Worm (Caenorhabditis elegans) whole organism, mixed stage, embryonic: ENCODE measurements around the gene W07E6.5.

Experiments
- bed-3 ChIP-seq: fragments of 200-800 bp; sonication (Bioruptor generic); optimal IDR thresholded peaks from 3 replicates; lab custom pipeline; 2018; ENCODE audit warnings: mild to moderate bottlenecking, missing genetic modification characterization, moderate library complexity, missing compliant biosample characterization
- blmp-1 ChIP-seq: fragments of 150-350 bp; optimal IDR thresholded peaks from 2 replicates; lab custom pipeline; 2014; ENCODE audit warnings: missing biosample characterization, missing genetic modification characterization
- ceh-39 ChIP-seq: fragments of 150-350 bp; optimal IDR thresholded peaks from 2 replicates; lab custom pipeline; 2014; ENCODE audit warnings: missing biosample characterization, missing genetic modification characterization
- ceh-43 ChIP-seq: fragments of 200-800 bp; sonication (Bioruptor generic); optimal IDR thresholded peaks from 2 replicates; lab custom pipeline; 2018; ENCODE audit warnings: mild to moderate bottlenecking, missing genetic modification characterization, moderate library complexity, missing compliant biosample characterization
- ceh-83 ChIP-seq: fragments of 200-800 bp; sonication (Bioruptor generic); optimal IDR thresholded peaks from 2 replicates; lab custom pipeline; 2018; ENCODE audit warnings: mild to moderate bottlenecking, missing genetic modification characterization, missing compliant biosample characterization
- cnd-1 ChIP-seq: fragments of 200-800 bp; sonication (Bioruptor generic); optimal IDR thresholded peaks from 2 replicates; lab custom pipeline; 2018; ENCODE audit warnings: mild to moderate bottlenecking, missing genetic modification characterization, missing compliant biosample characterization
- drap-1 ChIP-seq: fragments of 200-800 bp; sonication (Bioruptor generic); optimal IDR thresholded peaks from 3 replicates; lab custom pipeline; 2018; ENCODE audit warnings: mild to moderate bottlenecking, missing genetic modification characterization, missing compliant biosample characterization
- elt-1 ChIP-seq: sonication (generic microtip); optimal IDR thresholded peaks from 2 replicates; lab custom pipeline; 2017; ENCODE audit warnings: missing genetic modification characterization, mild to moderate bottlenecking, missing compliant biosample characterization, antibody characterized with exemption, moderate library complexity, borderline replicate concordance; ENCODE audit not compliant: insufficient read depth
- flh-1 ChIP-seq: fragments of 200-800 bp; sonication (Bioruptor generic); optimal IDR thresholded peaks from 2 replicates; lab custom pipeline; 2018; ENCODE audit warnings: mild to moderate bottlenecking, missing genetic modification characterization, moderate library complexity, missing compliant biosample characterization
- ham-2 ChIP-seq: fragments of 200-800 bp; sonication (Bioruptor generic); optimal IDR thresholded peaks from 2 replicates; lab custom pipeline; 2018; ENCODE audit warnings: mild to moderate bottlenecking, missing genetic modification characterization, missing compliant biosample characterization
- hlh-1 ChIP-seq: fragments of 150-350 bp; optimal IDR thresholded peaks from 2 replicates; lab custom pipeline; 2014; ENCODE audit warnings: missing biosample characterization, missing genetic modification reagents, missing genetic modification characterization
- lin-13 ChIP-seq: fragments of 150-350 bp; optimal IDR thresholded peaks from 2 replicates; lab custom pipeline; 2014; ENCODE audit warnings: missing biosample characterization, missing genetic modification characterization
- lin-32 ChIP-seq: fragments of 200-800 bp; sonication (Bioruptor generic); optimal IDR thresholded peaks from 2 replicates; lab custom pipeline; 2018; ENCODE audit warnings: mild to moderate bottlenecking, missing genetic modification characterization, missing compliant biosample characterization
- lsy-2 ChIP-seq: fragments of 150-350 bp; optimal IDR thresholded peaks from 2 replicates; lab custom pipeline; 2014; ENCODE audit warnings: missing biosample characterization, missing genetic modification characterization
- mab-5 ChIP-seq: fragments of 150-350 bp; optimal IDR thresholded peaks from 2 replicates; lab custom pipeline; 2014; ENCODE audit warnings: missing biosample characterization, missing genetic modification characterization
- mep-1 ChIP-seq: fragments of 150-350 bp; optimal IDR thresholded peaks from 2 replicates; lab custom pipeline; 2017; ENCODE audit warnings: missing biosample characterization, missing genetic modification reagents, missing genetic modification characterization, inconsistent platforms
- mls-2 ChIP-seq: sonication (generic microtip); optimal IDR thresholded peaks from 2 replicates; lab custom pipeline; 2016; ENCODE audit warnings: mild to moderate bottlenecking, missing genetic modification characterization, moderate library complexity, missing compliant biosample characterization
- nhr-12 ChIP-seq: fragments of 150-350 bp; optimal IDR thresholded peaks from 2 replicates; lab custom pipeline; 2014; ENCODE audit warnings: missing biosample characterization, missing genetic modification characterization
- nhr-2 ChIP-seq: fragments of 150-350 bp; optimal IDR thresholded peaks from 2 replicates; lab custom pipeline; 2014; ENCODE audit warnings: missing biosample characterization, missing genetic modification characterization
- nhr-28 ChIP-seq: fragments of 150-350 bp; optimal IDR thresholded peaks from 2 replicates; lab custom pipeline; 2014; ENCODE audit warnings: missing biosample characterization, missing genetic modification characterization
- nhr-76 ChIP-seq: sonication (generic microtip); optimal IDR thresholded peaks from 2 replicates; lab custom pipeline; 2017; ENCODE audit warnings: missing biosample characterization, missing genetic modification characterization
- sem-2 ChIP-seq: fragments of 200-800 bp; sonication (Bioruptor generic); optimal IDR thresholded peaks from 2 replicates; lab custom pipeline; 2018; ENCODE audit warnings: mild to moderate bottlenecking, missing genetic modification characterization, missing compliant biosample characterization
- snpc-4 ChIP-seq: fragments of 150-350 bp; optimal IDR thresholded peaks from 2 replicates; lab custom pipeline; 2014; ENCODE audit warnings: missing biosample characterization, missing genetic modification characterization
- sptf-1 ChIP-seq: sonication (generic microtip); optimal IDR thresholded peaks from 2 replicates; lab custom pipeline; 2017; ENCODE audit warnings: mild to moderate bottlenecking, missing genetic modification characterization, moderate library complexity, missing compliant biosample characterization
- tbx-8 ChIP-seq: fragments of 200-800 bp; sonication (Bioruptor generic); optimal IDR thresholded peaks from 2 replicates; lab custom pipeline; 2018; ENCODE audit warnings: mild to moderate bottlenecking, missing genetic modification characterization, moderate library complexity, missing compliant biosample characterization
- unc-120 ChIP-seq: sonication (generic microtip); optimal IDR thresholded peaks from 2 replicates; lab custom pipeline; 2017; ENCODE audit warnings: missing genetic modification characterization, missing compliant biosample characterization; ENCODE audit not compliant: poor library complexity, severe bottlenecking
- unc-39 ChIP-seq: fragments of 150-350 bp; optimal IDR thresholded peaks from 2 replicates; lab custom pipeline; 2014; ENCODE audit warnings: missing biosample characterization, missing genetic modification characterization
- unc-62 ChIP-seq: fragments of 150-350 bp; optimal IDR thresholded peaks from 2 replicates; lab custom pipeline; 2014; ENCODE audit warnings: missing biosample characterization, missing genetic modification reagents, missing genetic modification characterization
- zip-8 ChIP-seq: fragments of 150-350 bp; optimal IDR thresholded peaks from 2 replicates; lab custom pipeline; 2014; ENCODE audit warnings: missing biosample characterization, missing genetic modification characterization
- ztf-11 ChIP-seq: fragments of 150-350 bp; optimal IDR thresholded peaks from 2 replicates; lab custom pipeline; 2014; ENCODE audit warnings: missing biosample characterization, missing genetic modification characterization

Gene W07E6.5

ce11 chrII:509230-509629 lies 35.9 kb downstream of the W07E6.5 start, which contains the start of gene srh-105:
TSS of gene srh-105 (minus strand) at chrII:509330.
- TF ChIP-seq lin-32 (GFP tag; lab: Kevin White, UChicago) (no peak), nhr-28 (tag; lab: Kevin White, UChicago) (no peak), cnd-1 (no peak), mep-1 (tag; lab: Kevin White, UChicago) (no peak), ceh-83 (no peak), bed-3 (no peak), unc-62 (GFP tag; lab: Kevin White, UChicago) (no peak), ceh-39 (tag; lab: Kevin White, UChicago) (no peak), blmp-1 (tag; lab: Kevin White, UChicago) (no peak), mab-5 (no peak), tbx-8 (GFP tag; lab: Kevin White, UChicago) (no peak), flh-1 (GFP tag; lab: Kevin White, UChicago) (no peak), ham-2 (GFP tag; lab: Kevin White, UChicago) (no peak), unc-39 (tag; lab: Kevin White, UChicago) (no peak), zip-8 (no peak), elt-1 (no peak), hlh-1 (tag; lab: Kevin White, UChicago) (no peak), unc-120 (tag; lab: Kevin White, UChicago) (no peak)

ce11 chrII:511968-512367 lies 38.7 kb downstream of the W07E6.5 start:
- TF ChIP-seq elt-1 (no peak), bed-3 (no peak), nhr-2 (tag; lab: Kevin White, UChicago) (no peak), lsy-2 (tag; lab: Kevin White, UChicago) (no peak), sem-2 (GFP tag; lab: Kevin White, UChicago) (no peak), unc-120 (tag; lab: Kevin White, UChicago) (no peak), lin-13 (no peak), blmp-1 (tag; lab: Kevin White, UChicago) (no peak), ceh-39 (tag; lab: Kevin White, UChicago) (no peak), snpc-4 (no peak), lin-32 (GFP tag; lab: Kevin White, UChicago) (no peak)

ce11 chrII:512630-513029 lies 39.3 kb downstream of the W07E6.5 start:
- TF ChIP-seq bed-3: no peak
- TF ChIP-seq zip-8: no peak
- no peak for TF ChIP-seq mls-2 (tag; lab: Kevin White, UChicago)
- TF ChIP-seq lin-32 (GFP tag; lab: Kevin White, UChicago): no peak
- no peak for TF ChIP-seq nhr-76 (tag; lab: Kevin White, UChicago)
- TF ChIP-seq nhr-2 (tag; lab: Kevin White, UChicago): no peak
- no peak for TF ChIP-seq ceh-43 (GFP tag; lab: Kevin White, UChicago)
- TF ChIP-seq hlh-1 (tag; lab: Kevin White, UChicago): no peak
- no peak for TF ChIP-seq sptf-1 (tag; lab: Kevin White, UChicago)
- TF ChIP-seq nhr-12 (tag; lab: Kevin White, UChicago): no peak
- no peak for TF ChIP-seq lsy-2 (tag; lab: Kevin White, UChicago)
- TF ChIP-seq unc-120 (tag; lab: Kevin White, UChicago): no peak
- TF ChIP-seq unc-39 (tag; lab: Kevin White, UChicago): no peak
- no peak for TF ChIP-seq drap-1
- no peak for TF ChIP-seq mab-5
- no peak for TF ChIP-seq nhr-28 (tag; lab: Kevin White, UChicago)
- no peak for TF ChIP-seq lin-13
- TF ChIP-seq ztf-11 (tag; lab: Kevin White, UChicago): no peak
- TF ChIP-seq unc-62 (GFP tag; lab: Kevin White, UChicago): no peak
- no peak for TF ChIP-seq mep-1 (tag; lab: Kevin White, UChicago)

- TF ChIP-seq flh-1 (GFP tag; lab: Kevin White, UChicago): no peak
- no peak for TF ChIP-seq nhr-28 (tag; lab: Kevin White, UChicago)
- no peak for TF ChIP-seq mab-5
- no peak for TF ChIP-seq ceh-39 (tag; lab: Kevin White, UChicago)
- no peak for TF ChIP-seq unc-62 (GFP tag; lab: Kevin White, UChicago)
- TF ChIP-seq tbx-8 (GFP tag; lab: Kevin White, UChicago): no peak
- TF ChIP-seq lin-13: no peak
- no peak for TF ChIP-seq sem-2 (GFP tag; lab: Kevin White, UChicago)
- no peak for TF ChIP-seq snpc-4
- no peak for TF ChIP-seq mls-2 (tag; lab: Kevin White, UChicago)
- no peak for TF ChIP-seq drap-1
- no peak for TF ChIP-seq unc-120 (tag; lab: Kevin White, UChicago)
Measured at ce11 chrII:515765-516164, 42.5 kb downstream of the W07E6.5 start, which contains the start of gene mab-9. TSS of gene mab-9 (plus strand) at chrII:516024.
